Worm (Caenorhabditis elegans) whole organism, late embryonic: ENCODE results near the gene tomm-70.

Experiments used
- C08G9.2 ChIP-seq: sonication (generic microtip); optimal IDR thresholded peaks from 2 replicates; lab custom pipeline; 2016; ENCODE audit warnings: mild to moderate bottlenecking, missing genetic modification characterization, moderate library complexity, missing compliant biosample characterization
- C38D4.7 ChIP-seq: fragments of 200-800 bp; sonication (Bioruptor generic); optimal IDR thresholded peaks from 2 replicates; lab custom pipeline; 2018; ENCODE audit warnings: mild to moderate bottlenecking, missing genetic modification characterization, moderate library complexity, missing compliant biosample characterization
- F13H6.1 ChIP-seq: sonication (generic microtip); optimal IDR thresholded peaks from 2 replicates; lab custom pipeline; 2016; ENCODE audit warnings: missing genetic modification characterization, missing compliant biosample characterization
- K02D7.2 ChIP-seq: sonication (generic microtip); optimal IDR thresholded peaks from 2 replicates; lab custom pipeline; 2017; ENCODE audit warnings: mild to moderate bottlenecking, missing genetic modification characterization, missing compliant biosample characterization
- T23F11.4 ChIP-seq: fragments of 200-800 bp; sonication (Bioruptor generic); optimal IDR thresholded peaks from 2 replicates; lab custom pipeline; 2018; ENCODE audit warnings: mild to moderate bottlenecking, missing genetic modification characterization, missing compliant biosample characterization
- ahr-1 ChIP-seq: sonication (generic microtip); optimal IDR thresholded peaks from 2 replicates; lab custom pipeline; 2016; ENCODE audit warnings: missing genetic modification characterization, missing compliant biosample characterization
- ama-1 ChIP-seq: fragments of 150-350 bp; optimal IDR thresholded peaks from 2 replicates; lab custom pipeline; 2014
- ceh-18 ChIP-seq: sonication (generic microtip); optimal IDR thresholded peaks from 2 replicates; lab custom pipeline; 2016; ENCODE audit warnings: missing genetic modification characterization, missing compliant biosample characterization
- ceh-19 ChIP-seq: fragments of 200-800 bp; sonication (Bioruptor generic); optimal IDR thresholded peaks from 2 replicates; lab custom pipeline; 2018; ENCODE audit warnings: mild to moderate bottlenecking, missing genetic modification characterization, missing compliant biosample characterization
- ceh-22 ChIP-seq: sonication (generic microtip); optimal IDR thresholded peaks from 2 replicates; lab custom pipeline; 2017; ENCODE audit warnings: missing biosample characterization, missing genetic modification characterization
- ceh-30 ChIP-seq: fragments of 150-350 bp; optimal IDR thresholded peaks from 2 replicates; lab custom pipeline; 2014; ENCODE audit warnings: missing biosample characterization, missing genetic modification characterization
- ceh-34 ChIP-seq: sonication (generic microtip); optimal IDR thresholded peaks from 2 replicates; lab custom pipeline; 2016; ENCODE audit warnings: mild to moderate bottlenecking, missing genetic modification characterization, missing compliant biosample characterization
- ceh-6 ChIP-seq: fragments of 200-800 bp; sonication (Bioruptor generic); optimal IDR thresholded peaks from 2 replicates; lab custom pipeline; 2018; ENCODE audit warnings: mild to moderate bottlenecking, missing genetic modification characterization, missing compliant biosample characterization
- che-1 ChIP-seq: sonication (generic microtip); optimal IDR thresholded peaks from 2 replicates; lab custom pipeline; 2016; ENCODE audit warnings: mild to moderate bottlenecking, missing genetic modification characterization, missing compliant biosample characterization
- elt-4 ChIP-seq: sonication (generic microtip); optimal IDR thresholded peaks from 2 replicates; lab custom pipeline; 2016; ENCODE audit warnings: missing genetic modification characterization, missing compliant biosample characterization
- eyg-1 ChIP-seq: sonication (generic microtip); optimal IDR thresholded peaks from 2 replicates; lab custom pipeline; 2016; ENCODE audit warnings: missing genotype, missing genetic modification characterization, missing compliant biosample characterization
- fax-1 ChIP-seq: sonication (generic microtip); optimal IDR thresholded peaks from 2 replicates; lab custom pipeline; 2016; ENCODE audit warnings: missing genotype, missing genetic modification characterization, missing compliant biosample characterization
- fkh-10 ChIP-seq: fragments of 150-350 bp; optimal IDR thresholded peaks from 2 replicates; lab custom pipeline; 2014; ENCODE audit warnings: missing biosample characterization, missing genetic modification reagents, missing genetic modification characterization
- fkh-6 ChIP-seq: sonication (generic microtip); optimal IDR thresholded peaks from 2 replicates; lab custom pipeline; 2016; ENCODE audit warnings: missing genetic modification characterization, missing compliant biosample characterization
- hlh-13 ChIP-seq: fragments of 200-800 bp; sonication (Bioruptor generic); optimal IDR thresholded peaks from 2 replicates; lab custom pipeline; 2018; ENCODE audit warnings: mild to moderate bottlenecking, missing genetic modification characterization, missing compliant biosample characterization
- hlh-15 ChIP-seq: sonication (generic microtip); optimal IDR thresholded peaks from 2 replicates; lab custom pipeline; 2016; ENCODE audit warnings: missing genetic modification characterization, missing compliant biosample characterization
- hlh-30 ChIP-seq: sonication (generic microtip); optimal IDR thresholded peaks from 2 replicates; lab custom pipeline; 2017; ENCODE audit warnings: antibody characterized with exemption, missing genetic modification characterization, missing compliant biosample characterization; ENCODE audit not compliant: insufficient read depth
- hlh-6 ChIP-seq: sonication (generic microtip); optimal IDR thresholded peaks from 2 replicates; lab custom pipeline; 2016; ENCODE audit warnings: missing genotype, missing genetic modification characterization, missing compliant biosample characterization
- madf-2 ChIP-seq: sonication (generic microtip); optimal IDR thresholded peaks from 2 replicates; lab custom pipeline; 2017; ENCODE audit warnings: missing genetic modification characterization, missing compliant biosample characterization
- mec-3 ChIP-seq: sonication (generic microtip); optimal IDR thresholded peaks from 2 replicates; lab custom pipeline; 2016; ENCODE audit warnings: borderline replicate concordance, missing genetic modification characterization, missing compliant biosample characterization
- nhr-11 ChIP-seq: fragments of 150-350 bp; optimal IDR thresholded peaks from 2 replicates; lab custom pipeline; 2014; ENCODE audit warnings: missing biosample characterization, missing genetic modification characterization
- nhr-232 ChIP-seq: sonication (generic microtip); optimal IDR thresholded peaks from 2 replicates; lab custom pipeline; 2016; ENCODE audit warnings: missing genetic modification characterization, missing compliant biosample characterization
- npax-4 ChIP-seq: sonication (generic microtip); optimal IDR thresholded peaks from 2 replicates; lab custom pipeline; 2016; ENCODE audit warnings: missing genetic modification characterization, missing compliant biosample characterization
- odd-2 ChIP-seq: sonication (generic microtip); optimal IDR thresholded peaks from 2 replicates; lab custom pipeline; 2017; ENCODE audit warnings: antibody characterized with exemption, mild to moderate bottlenecking, missing genetic modification characterization, missing compliant biosample characterization
- pat-9 ChIP-seq: fragments of 200-800 bp; sonication (Bioruptor generic); optimal IDR thresholded peaks from 2 replicates; lab custom pipeline; 2018; ENCODE audit warnings: mild to moderate bottlenecking, missing genetic modification characterization, moderate library complexity, missing compliant biosample characterization
- pax-1 ChIP-seq: fragments of 150-350 bp; optimal IDR thresholded peaks from 2 replicates; lab custom pipeline; 2014; ENCODE audit warnings: missing biosample characterization, missing genetic modification characterization
- pha-4 ChIP-seq: fragments of 150-350 bp; optimal IDR thresholded peaks from 2 replicates; lab custom pipeline; 2018; ENCODE audit warnings: missing biosample characterization, missing genetic modification reagents, missing genetic modification characterization
- pros-1 ChIP-seq: fragments of 150-350 bp; optimal IDR thresholded peaks from 2 replicates; lab custom pipeline; 2014; ENCODE audit warnings: missing biosample characterization, missing genetic modification reagents, missing genetic modification characterization
- sdc-2 ChIP-seq: sonication (generic microtip); optimal IDR thresholded peaks from 2 replicates; lab custom pipeline; 2016; ENCODE audit warnings: missing genotype, missing genetic modification characterization, missing compliant biosample characterization
- sox-2 ChIP-seq: fragments of 200-800 bp; sonication (Bioruptor generic); IDR thresholded peaks from 2 replicates; pipeline ENCODE4 v1.3.6; 2022; ENCODE audit warnings: missing genetic modification reagents, missing genetic modification characterization, missing compliant biosample characterization
- sox-4 ChIP-seq: sonication (generic microtip); optimal IDR thresholded peaks from 2 replicates; lab custom pipeline; 2017; ENCODE audit warnings: mild to moderate bottlenecking, missing genetic modification characterization, inconsistent platforms, missing compliant biosample characterization
- syd-9 ChIP-seq: sonication (generic microtip); optimal IDR thresholded peaks from 2 replicates; lab custom pipeline; 2016; ENCODE audit warnings: mild to moderate bottlenecking, missing genetic modification characterization, moderate library complexity, missing compliant biosample characterization
- tbx-2 ChIP-seq: sonication (generic microtip); optimal IDR thresholded peaks from 2 replicates; lab custom pipeline; 2016; ENCODE audit warnings: missing genetic modification characterization, missing compliant biosample characterization
- ttx-3 ChIP-seq: sonication (generic microtip); optimal IDR thresholded peaks from 2 replicates; lab custom pipeline; 2016; ENCODE audit warnings: missing genetic modification reagents, missing genetic modification characterization, missing compliant biosample characterization
- unc-3 ChIP-seq, 2 experiments: fragments of 200-800 bp in 1 of 2; sonication (Bioruptor generic) in 1 of 2; sonication (generic microtip) in 1 of 2; conservative IDR thresholded peaks in 1 of 2; optimal IDR thresholded peaks in 1 of 2; 2 replicates each; pipeline versions ENCODE4 v1.3.6 to Lab custom; 2016 to 2022; ENCODE audit warnings: missing compliant biosample characterization in 2 of 2, missing genetic modification characterization in 2 of 2, missing genetic modification reagents in 1 of 2
- unc-55 ChIP-seq: sonication (generic microtip); optimal IDR thresholded peaks from 2 replicates; lab custom pipeline; 2017; ENCODE audit warnings: missing biosample characterization, missing genetic modification reagents, missing genetic modification characterization
- unc-86 ChIP-seq: sonication (generic microtip); optimal IDR thresholded peaks from 2 replicates; lab custom pipeline; 2016; ENCODE audit warnings: missing genetic modification characterization, missing compliant biosample characterization
- zip-5 ChIP-seq: sonication (generic microtip); optimal IDR thresholded peaks from 2 replicates; lab custom pipeline; 2016; ENCODE audit warnings: missing genetic modification characterization, missing compliant biosample characterization
- ztf-16 ChIP-seq: sonication (generic microtip); optimal IDR thresholded peaks from 2 replicates; lab custom pipeline; 2017; ENCODE audit warnings: missing genetic modification characterization, missing compliant biosample characterization

tomm-70 gene

DNA sequence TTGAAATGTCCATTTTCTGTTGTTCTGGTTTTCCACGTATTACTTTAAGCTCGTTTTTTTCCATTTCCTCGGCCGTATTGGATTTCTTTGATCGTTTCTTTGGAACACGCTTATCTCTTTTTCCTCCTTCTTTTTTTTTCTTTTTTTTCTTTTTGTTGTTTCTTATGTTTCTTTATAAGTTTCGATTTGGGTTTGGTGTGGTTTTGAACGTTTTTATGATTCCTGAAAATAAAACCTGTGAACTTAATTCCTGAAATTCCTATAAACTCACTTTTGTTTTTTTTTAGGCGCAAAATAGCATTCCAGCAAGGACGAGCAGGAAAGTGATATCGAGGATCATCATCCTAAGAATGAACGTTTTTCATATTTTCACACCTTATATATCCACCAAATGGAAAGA is 16.6 kb upstream of the tomm-70 start, which contains the start of gene K02D10.2:
TSS of gene K02D10.2 (minus strand) at position 101 of the 400 bp plus-strand sequence.
- TF ChIP-seq ama-1 (lab: Kevin White, UChicago) (no peak), F13H6.1 (tag; lab: Kevin White, UChicago) (no peak), sox-2 (GFP tag; lab: Robert Waterston, UW) (no peak), mec-3 (tag; lab: Kevin White, UChicago) (no peak), T23F11.4 (GFP tag; lab: Kevin White, UChicago) (no peak), hlh-13 (GFP tag; lab: Kevin White, UChicago) (no peak), ahr-1 (tag; lab: Kevin White, UChicago) (no peak), tbx-2 (tag; lab: Kevin White, UChicago) (no peak), sdc-2 (no peak), fax-1 (tag; lab: Kevin White, UChicago) (no peak), elt-4 (no peak), pros-1 (tag; lab: Kevin White, UChicago) (no peak)

DNA sequence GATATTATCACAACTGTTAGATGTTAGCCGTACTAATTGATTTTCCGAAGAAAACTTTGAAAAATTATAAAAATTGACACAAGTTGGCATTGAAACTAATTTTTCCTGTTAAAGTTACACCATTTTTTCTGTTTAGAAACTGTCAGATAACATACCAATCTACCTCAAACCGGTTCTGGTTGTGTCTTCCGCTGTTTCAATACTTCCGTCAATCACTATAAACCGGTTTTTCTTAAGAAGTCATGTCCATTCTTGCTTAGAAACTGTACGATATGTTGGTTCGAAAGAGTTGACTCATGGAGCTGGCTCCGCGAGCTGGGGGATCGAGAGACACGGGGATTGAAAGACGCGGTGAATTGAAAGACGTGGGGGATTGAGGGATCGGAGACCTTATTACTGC is 15.7 kb upstream of the tomm-70 start:
- TF ChIP-seq pat-9 (no peak), ceh-34 (tag; lab: Kevin White, UChicago) (no peak), ahr-1 (tag; lab: Kevin White, UChicago) (no peak), odd-2 (tag; lab: Kevin White, UChicago) (no peak), unc-86 (no peak), ztf-16 (no peak), C38D4.7 (GFP tag; lab: Kevin White, UChicago) (no peak), C08G9.2 (tag; lab: Kevin White, UChicago) (no peak), sdc-2 (no peak), sox-2 (GFP tag; lab: Robert Waterston, UW) (no peak), madf-2 (no peak), F13H6.1 (tag; lab: Kevin White, UChicago) (no peak), pha-4 (tag; lab: Kevin White, UChicago) (no peak), elt-4 (no peak), hlh-6 (tag; lab: Kevin White, UChicago) (no peak)

DNA sequence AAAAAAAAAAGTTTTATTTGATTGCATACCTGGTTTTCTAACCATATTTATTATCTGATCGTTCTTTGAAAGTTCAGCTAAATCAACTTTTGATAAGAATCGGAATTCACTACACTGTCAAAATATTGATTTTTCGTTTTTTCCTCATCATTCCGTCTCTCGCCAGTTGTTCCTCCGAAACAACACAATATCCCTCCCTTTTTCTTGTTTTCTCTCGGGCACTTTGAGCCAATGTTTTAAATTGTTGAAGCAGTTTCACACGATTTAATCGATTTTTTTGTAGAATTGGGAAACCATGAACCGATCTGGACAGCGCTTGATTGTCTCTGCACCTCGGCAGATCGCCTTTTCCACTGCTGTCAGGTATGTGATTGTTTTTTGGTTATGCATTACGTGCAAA is 14.7 kb upstream of the tomm-70 start, which contains the start of gene K02D10.1:
TSS of gene K02D10.1 (plus strand) at position 284 of the 400 bp plus-strand sequence.
- TF ChIP-seq ceh-18 (tag; lab: Kevin White, UChicago) (no peak), odd-2 (tag; lab: Kevin White, UChicago) (no peak), ceh-30 (no peak), hlh-30 (tag; lab: Kevin White, UChicago) (no peak), ahr-1 (tag; lab: Kevin White, UChicago) (no peak), ama-1 (lab: Kevin White, UChicago) (no peak), sox-4 (tag; lab: Kevin White, UChicago) (no peak), nhr-11 (tag; lab: Kevin White, UChicago) (no peak), hlh-13 (GFP tag; lab: Kevin White, UChicago) (no peak), ceh-19 (no peak), nhr-232 (tag; lab: Kevin White, UChicago) (no peak), ceh-34 (tag; lab: Kevin White, UChicago) (no peak), pax-1 (no peak), npax-4 (tag; lab: Kevin White, UChicago) (no peak), K02D7.2 (tag; lab: Kevin White, UChicago) (no peak)

DNA sequence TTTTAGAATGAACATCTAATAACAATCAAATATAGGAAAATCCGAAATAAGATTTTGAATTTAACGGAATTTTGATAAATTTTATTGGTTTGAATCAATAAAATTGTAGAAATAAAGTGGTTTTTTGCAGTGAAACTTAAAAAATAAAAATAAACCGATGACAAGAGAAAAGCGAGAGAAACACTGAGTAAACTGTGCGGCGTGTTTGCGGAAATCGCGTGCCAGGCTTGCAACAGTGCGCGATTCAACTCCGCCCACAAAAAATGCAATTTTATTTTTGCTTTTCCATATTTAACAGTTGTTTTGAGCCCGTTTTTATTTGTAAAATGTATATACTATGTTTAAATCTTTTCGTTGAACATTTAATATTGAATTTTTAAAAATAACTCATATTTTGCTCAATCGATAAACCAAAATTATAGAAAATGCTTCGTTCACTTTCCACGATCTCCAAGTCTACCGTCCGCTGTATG is 13.4 kb upstream of the tomm-70 start, which contains the start of gene mtss-1:
TSS of gene mtss-1 (plus strand) at position 423 of the 473 bp plus-strand sequence.
- TF ChIP-seq ztf-16 (peak; percentile 79), ahr-1 (tag; lab: Kevin White, UChicago) (peak; percentile 85), nhr-232 (tag; lab: Kevin White, UChicago) (peak; percentile 53), hlh-30 (tag; lab: Kevin White, UChicago) (no peak), unc-3 (GFP tag; conservative IDR thresholded peaks at IDR 0.05; lab: Robert Waterston, UW) (peak; percentile 40; the same call in 1 of the 2 replicates), unc-3 (tag; optimal IDR thresholded peaks at IDR 0.05; lab: Kevin White, UChicago) (peak; percentile 56), ttx-3 (peak; percentile 89), syd-9 (tag; lab: Kevin White, UChicago) (peak; percentile 70), ceh-18 (tag; lab: Kevin White, UChicago) (peak; percentile 24), ceh-22 (tag; lab: Kevin White, UChicago) (no peak), zip-5 (tag; lab: Kevin White, UChicago) (peak; percentile 66), hlh-15 (tag; lab: Kevin White, UChicago) (peak; percentile 59), ama-1 (lab: Kevin White, UChicago) (no peak), ceh-6 (GFP tag; lab: Kevin White, UChicago) (peak; percentile 67), sox-2 (GFP tag; lab: Robert Waterston, UW) (peak; percentile 17; the same call in 1 of the 2 replicates), sox-4 (tag; lab: Kevin White, UChicago) (peak; percentile 81), che-1 (peak; percentile 78), hlh-6 (tag; lab: Kevin White, UChicago) (peak; percentile 45), eyg-1 (tag; lab: Kevin White, UChicago) (peak; percentile 64), unc-55 (GFP tag; lab: Kevin White, UChicago) (no peak), tbx-2 (tag; lab: Kevin White, UChicago) (peak; percentile 72), pros-1 (tag; lab: Kevin White, UChicago) (no peak), fkh-10 (GFP tag; lab: Kevin White, UChicago) (peak; percentile 2), fkh-6 (tag; lab: Kevin White, UChicago) (peak; percentile 70), npax-4 (tag; lab: Kevin White, UChicago) (peak; percentile 67)
